Worm (Caenorhabditis elegans): ENCODE results near the gene C01G6.2.

DNA sequence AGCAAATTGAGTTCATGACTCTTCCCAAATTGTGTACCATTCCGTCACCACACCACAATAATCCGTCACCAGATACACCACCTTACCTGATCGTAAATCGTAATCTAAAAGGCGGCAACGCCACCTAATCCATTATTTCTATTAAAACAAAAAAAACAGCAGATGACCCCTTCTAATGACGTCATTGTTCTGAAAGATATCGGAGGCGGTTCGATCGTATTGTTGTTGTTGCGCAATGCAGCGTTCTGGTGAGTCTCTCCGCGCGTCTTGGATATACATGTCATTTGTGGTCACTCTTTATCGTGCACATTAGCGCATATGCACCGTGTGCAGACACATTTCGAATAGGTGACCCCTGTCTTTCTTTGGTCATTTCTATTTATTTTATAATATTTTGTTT, 2.1 kb downstream of the C01G6.2 start:
- no peak for TF ChIP-seq tag-97 (GFP tag; IDR thresholded peaks at IDR 0.05)
- TF ChIP-seq mep-1 (tag; optimal IDR thresholded peaks at IDR 0.05): no peak
- TF ChIP-seq zfp-3 (GFP tag; conservative IDR thresholded peaks at IDR 0.05): no peak
- TF ChIP-seq nhr-102 (tag; optimal IDR thresholded peaks at IDR 0.05): no peak
- no peak for TF ChIP-seq ama-1 (optimal IDR thresholded peaks at IDR 0.05)
